Worm (Caenorhabditis elegans): ENCODE results near the gene F14H8.5.

- no peak for TF ChIP-seq ceh-36 (tag; optimal IDR thresholded peaks at IDR 0.05)
- TF ChIP-seq scrt-1 (GFP tag; IDR thresholded peaks at IDR 0.05) = no peak
- no peak for TF ChIP-seq tbx-37 (GFP tag; conservative IDR thresholded peaks at IDR 0.05)
- no peak for TF ChIP-seq ceh-13 (GFP tag; optimal IDR thresholded peaks at IDR 0.05)
- no peak for TF ChIP-seq ama-1 (optimal IDR thresholded peaks at IDR 0.05)
- TF ChIP-seq tbx-11 (GFP tag; IDR thresholded peaks at IDR 0.05) = no peak
- TF ChIP-seq hmbx-1 (tag; optimal IDR thresholded peaks at IDR 0.05) = no peak
- TF ChIP-seq hmg-4 (GFP tag; optimal IDR thresholded peaks at IDR 0.05) = no peak
- TF ChIP-seq ets-7 (tag; optimal IDR thresholded peaks at IDR 0.05) = no peak
- TF ChIP-seq tra-4 (tag; optimal IDR thresholded peaks at IDR 0.05) = no peak
- TF ChIP-seq pes-1 (GFP tag; IDR thresholded peaks at IDR 0.05) = no peak
- no peak for TF ChIP-seq sea-1 (GFP tag; conservative IDR thresholded peaks at IDR 0.05)
Observed at ce11 chrV:15023544-15023943, 2.7 kb downstream of the F14H8.5 start, which contains the start of gene F14H8.4.
